Worm (Caenorhabditis elegans): ENCODE data around the gene K05G3.1.
A peak's percentile ranks its signal among the peaks of the same experiment; 100 is the strongest.
"Not testable (repeated sequence)": the region's sequence is repeated elsewhere in the genome, so short reads cannot be mapped to it uniquely, and the experiment has no call there.

K05G3.1 gene

ce11 chrX:16515265-16515664 lies 14.1 kb downstream of the K05G3.1 start, which contains the start of gene T25D1.2:
TSS of gene T25D1.2 (plus strand) at chrX:16515565.
- TF ChIP-seq mdl-1, nhr-25, dmd-4 (tag; optimal IDR thresholded peaks at IDR 0.05): not testable (repeated sequence)

- TF ChIP-seq C34F6.9 (tag; optimal IDR thresholded peaks at IDR 0.05) = no peak
- no peak for TF ChIP-seq gmeb-1 (tag; optimal IDR thresholded peaks at IDR 0.05)
- no peak for TF ChIP-seq skn-1 (tag; optimal IDR thresholded peaks at IDR 0.05)
- TF ChIP-seq ztf-11 (tag; optimal IDR thresholded peaks at IDR 0.05) = no peak
- no peak for TF ChIP-seq dmd-4 (tag; optimal IDR thresholded peaks at IDR 0.05)
- no peak for TF ChIP-seq sem-4 (tag; optimal IDR thresholded peaks at IDR 0.05)
Observed at ce11 chrX:16518771-16519170, 17.6 kb downstream of the K05G3.1 start.

- TF ChIP-seq peb-1 (tag; optimal IDR thresholded peaks at IDR 0.05) (no peak), crh-2 (tag; optimal IDR thresholded peaks at IDR 0.05) (no peak), F13H6.1 (tag; optimal IDR thresholded peaks at IDR 0.05) (no peak), mab-5 (tag; optimal IDR thresholded peaks at IDR 0.05) (no peak), blmp-1 (tag; optimal IDR thresholded peaks at IDR 0.05; ENCODE audit: insufficient read depth) (no peak), ama-1 (optimal IDR thresholded peaks at IDR 0.05) (no peak), ceh-16 (tag; optimal IDR thresholded peaks at IDR 0.05) (no peak), aly-2 (tag; optimal IDR thresholded peaks at IDR 0.05) (no peak)
Observed at ce11 chrX:16519517-16519916, 18.4 kb downstream of the K05G3.1 start, which contains the start of gene T25D1.1. TSS of gene T25D1.1 (plus strand) at chrX:16519817.

ce11 chrX:16521722-16522121 lies 20.6 kb downstream of the K05G3.1 start:
- TF ChIP-seq lsy-2 (tag; optimal IDR thresholded peaks at IDR 0.05) (peak in 1 of 2 experiments; percentile 69), Y55F3AM.14 (GFP tag; optimal IDR thresholded peaks at IDR 0.05) (no peak)

ce11 chrX:16524310-16524709 lies 23.2 kb downstream of the K05G3.1 start:
- TF ChIP-seq sma-3 (GFP tag; optimal IDR thresholded peaks at IDR 0.05) = no peak
- TF ChIP-seq snpc-4 (tag; optimal IDR thresholded peaks at IDR 0.05) = no peak
- no peak for TF ChIP-seq crh-2 (tag; optimal IDR thresholded peaks at IDR 0.05)
- TF ChIP-seq peb-1 (tag; optimal IDR thresholded peaks at IDR 0.05) = no peak
- TF ChIP-seq lsy-2 (tag; optimal IDR thresholded peaks at IDR 0.05) = no peak
- no peak for TF ChIP-seq nhr-12 (tag; optimal IDR thresholded peaks at IDR 0.05)
- TF ChIP-seq nhr-23 (tag; optimal IDR thresholded peaks at IDR 0.05) = no peak
- TF ChIP-seq nhr-10 (tag; optimal IDR thresholded peaks at IDR 0.05) = no peak
- TF ChIP-seq dmd-4 (tag; optimal IDR thresholded peaks at IDR 0.05) = no peak
- TF ChIP-seq R02D3.7 (tag; optimal IDR thresholded peaks at IDR 0.05) = no peak
- TF ChIP-seq F13H6.1 (tag; optimal IDR thresholded peaks at IDR 0.05) = no peak
- TF ChIP-seq nhr-77 (tag; optimal IDR thresholded peaks at IDR 0.05) = no peak
- TF ChIP-seq nhr-6 (tag; optimal IDR thresholded peaks at IDR 0.05) = no peak

DNA sequence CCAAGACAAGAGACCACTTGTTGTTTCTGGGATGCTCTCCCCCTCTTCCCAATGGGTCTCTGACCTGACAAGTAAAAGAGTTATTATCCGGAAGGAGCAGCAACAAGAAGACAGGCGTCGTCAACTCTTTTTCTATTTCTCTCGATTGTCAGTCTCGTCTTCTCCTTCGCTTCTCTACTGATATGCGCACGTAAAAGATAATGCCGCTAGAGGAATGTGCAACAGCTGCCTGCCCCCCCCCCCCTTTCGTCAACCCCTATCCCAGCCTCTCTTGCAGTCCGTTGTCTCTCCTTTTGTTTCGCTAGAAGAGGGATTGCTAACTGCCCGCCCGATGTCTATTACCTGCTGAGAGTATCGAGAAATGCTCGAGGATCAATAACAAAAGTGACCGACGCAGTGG lies 24.5 kb downstream of the K05G3.1 start:
- TF ChIP-seq sma-9 (GFP tag; optimal IDR thresholded peaks at IDR 0.05) (peak; percentile 51), sma-9 (tag; optimal IDR thresholded peaks at IDR 0.05) (no peak), C34F6.9 (tag; optimal IDR thresholded peaks at IDR 0.05) (peak; percentile 7), nhr-129 (tag; optimal IDR thresholded peaks at IDR 0.05) (peak; percentile 44), ztf-1 (GFP tag; conservative IDR thresholded peaks at IDR 0.05) (no peak), ZK546.5 (tag; optimal IDR thresholded peaks at IDR 0.05) (no peak), F13H6.1 (tag; optimal IDR thresholded peaks at IDR 0.05) (peak; percentile 59), unc-39 (tag; optimal IDR thresholded peaks at IDR 0.05) (no peak), lin-13 (GFP tag; optimal IDR thresholded peaks at IDR 0.05) (no peak), nhr-25 (tag; optimal IDR thresholded peaks at IDR 0.05) (no peak), zag-1 (tag; optimal IDR thresholded peaks at IDR 0.05) (no peak), sem-4 (tag; optimal IDR thresholded peaks at IDR 0.05) (no peak), nhr-11 (tag; optimal IDR thresholded peaks at IDR 0.05) (no peak)
